Worm (Caenorhabditis elegans) whole organism, L4 larva: ENCODE data around the gene ugt-14.

ENCODE experiments used
- F10B5.3 ChIP-seq: sonication (generic microtip); optimal IDR thresholded peaks from 2 replicates; lab custom pipeline; 2016; ENCODE audit warnings: mild to moderate bottlenecking, missing genetic modification characterization, missing compliant biosample characterization
- F37D6.2 ChIP-seq: sonication (generic microtip); optimal IDR thresholded peaks from 2 replicates; lab custom pipeline; 2016; ENCODE audit warnings: mild to moderate bottlenecking, missing genetic modification characterization, missing compliant biosample characterization
- F49E8.2 ChIP-seq: sonication (generic microtip); optimal IDR thresholded peaks from 2 replicates; lab custom pipeline; 2016; ENCODE audit warnings: missing compliant biosample characterization, mild to moderate bottlenecking, missing genetic modification characterization, borderline replicate concordance
- Y48G9A.11 ChIP-seq: fragments of 200-800 bp; sonication (Bioruptor generic); IDR thresholded peaks from 2 replicates; pipeline ENCODE4 v1.3.6; 2022; ENCODE audit warnings: missing genetic modification reagents, missing genetic modification characterization, missing compliant biosample characterization
- ZK546.5 ChIP-seq, 2 experiments: sonication (generic microtip); optimal IDR thresholded peaks; 2 replicates each; lab custom pipeline; 2017; ENCODE audit warnings: missing biosample characterization in 2 of 2, missing genetic modification characterization in 2 of 2
- aha-1 ChIP-seq: fragments of 150-350 bp; peaks from one replicate; lab custom pipeline; 2014; ENCODE audit warnings: missing biosample characterization, missing genetic modification characterization
- aly-2 ChIP-seq: sonication (generic microtip); optimal IDR thresholded peaks from 2 replicates; lab custom pipeline; 2018; ENCODE audit warnings: missing biosample characterization, missing genetic modification characterization
- arid-1 ChIP-seq: fragments of 200-800 bp; sonication (Bioruptor generic); conservative IDR thresholded peaks from 2 replicates; pipeline ENCODE4 v1.3.6; 2022; ENCODE audit warnings: missing genetic modification reagents, missing genetic modification characterization, missing compliant biosample characterization
- ceh-44 ChIP-seq: fragments of 200-800 bp; sonication (Bioruptor generic); IDR thresholded peaks from 2 replicates; pipeline ENCODE4 v1.3.6; 2022; ENCODE audit warnings: missing genetic modification reagents, missing genetic modification characterization, missing compliant biosample characterization
- ces-1 ChIP-seq: fragments of 150-350 bp; sonication (generic microtip); optimal IDR thresholded peaks from 4 replicates; lab custom pipeline; 2014; ENCODE audit warnings: missing biosample characterization, missing genetic modification reagents, missing genetic modification characterization
- daf-16 ChIP-seq, 3 experiments: sonication (generic microtip); optimal IDR thresholded peaks; 2 replicates each; lab custom pipeline; 2016 to 2017; ENCODE audit warnings: missing genetic modification characterization in 3 of 3, missing genetic modification reagents in 3 of 3, mild to moderate bottlenecking in 2 of 3, missing compliant biosample characterization in 2 of 3, missing biosample characterization in 1 of 3, moderate library complexity in 1 of 3
- daf-8 ChIP-seq: fragments of 200-800 bp; sonication (Bioruptor generic); IDR thresholded peaks from 2 replicates; pipeline ENCODE4 v1.3.6; 2022; ENCODE audit warnings: missing genetic modification characterization, missing compliant biosample characterization
- dmd-6 ChIP-seq: fragments of 200-800 bp; sonication (Bioruptor generic); IDR thresholded peaks from 2 replicates; pipeline ENCODE4 v1.3.6; 2022; ENCODE audit warnings: missing genetic modification reagents, missing genetic modification characterization, missing compliant biosample characterization
- duxl-1 ChIP-seq: sonication (generic microtip); optimal IDR thresholded peaks from 2 replicates; lab custom pipeline; 2016; ENCODE audit warnings: mild to moderate bottlenecking, missing genetic modification characterization, moderate library complexity, missing compliant biosample characterization; ENCODE audit not compliant: poor library complexity
- fos-1 ChIP-seq: fragments of 150-350 bp; optimal IDR thresholded peaks from 2 replicates; lab custom pipeline; 2014; ENCODE audit warnings: missing biosample characterization, missing genetic modification characterization
- gei-8 ChIP-seq: fragments of 200-800 bp; sonication (Bioruptor generic); optimal IDR thresholded peaks from 2 replicates; lab custom pipeline; 2018; ENCODE audit warnings: mild to moderate bottlenecking, missing genetic modification characterization, missing compliant biosample characterization
- hlh-30 ChIP-seq: sonication (generic microtip); optimal IDR thresholded peaks from 2 replicates; lab custom pipeline; 2017; ENCODE audit warnings: antibody characterized with exemption, mild to moderate bottlenecking, missing genetic modification characterization, missing compliant biosample characterization; ENCODE audit not compliant: insufficient read depth
- hmg-1.1 ChIP-seq: fragments of 200-800 bp; sonication (Bioruptor generic); IDR thresholded peaks from 2 replicates; pipeline ENCODE4 v1.3.6; 2022; ENCODE audit warnings: missing genetic modification reagents, missing genetic modification characterization, missing compliant biosample characterization
- lin-13 ChIP-seq: fragments of 150-350 bp; optimal IDR thresholded peaks from 2 replicates; lab custom pipeline; 2014; ENCODE audit warnings: missing biosample characterization, missing genetic modification reagents, missing genetic modification characterization
- lin-38 ChIP-seq: fragments of 200-800 bp; sonication (Bioruptor generic); IDR thresholded peaks from 2 replicates; pipeline ENCODE4 v1.3.6; 2022; ENCODE audit warnings: missing genetic modification reagents, missing genetic modification characterization, missing compliant biosample characterization
- madf-9 ChIP-seq: fragments of 200-800 bp; sonication (Bioruptor generic); conservative IDR thresholded peaks from 2 replicates; pipeline ENCODE4 v1.3.6; 2022; ENCODE audit warnings: missing genetic modification reagents, missing genetic modification characterization, missing compliant biosample characterization
- mdl-1 ChIP-seq, 2 experiments: fragments of 150-350 bp in 1 of 2; sonication (generic microtip) in 1 of 2; optimal IDR thresholded peaks; 2 replicates each; lab custom pipeline; 2014 to 2017; ENCODE audit warnings: missing biosample characterization in 2 of 2, missing genetic modification characterization in 2 of 2
- mep-1 ChIP-seq: fragments of 150-350 bp; sonication (generic microtip); optimal IDR thresholded peaks from 3 replicates; lab custom pipeline; 2014; ENCODE audit warnings: missing biosample characterization, missing genetic modification characterization
- nhr-111 ChIP-seq: fragments of 200-800 bp; sonication (Bioruptor generic); optimal IDR thresholded peaks from 2 replicates; lab custom pipeline; 2018; ENCODE audit warnings: mild to moderate bottlenecking, missing genetic modification characterization, missing compliant biosample characterization
- nhr-25 ChIP-seq: sonication (generic microtip); optimal IDR thresholded peaks from 2 replicates; lab custom pipeline; 2017; ENCODE audit warnings: missing genetic modification characterization, mild to moderate bottlenecking, missing compliant biosample characterization, antibody characterized with exemption, moderate library complexity, borderline replicate concordance; ENCODE audit not compliant: insufficient read depth
- nhr-28 ChIP-seq: fragments of 150-350 bp; optimal IDR thresholded peaks from 2 replicates; lab custom pipeline; 2014; ENCODE audit warnings: missing biosample characterization, missing genetic modification characterization
- nhr-42 ChIP-seq: fragments of 200-800 bp; sonication (Bioruptor generic); IDR thresholded peaks from 2 replicates; pipeline ENCODE4 v1.3.6; 2022; ENCODE audit warnings: missing genetic modification characterization, missing compliant biosample characterization
- nhr-76 ChIP-seq: fragments of 150-350 bp; optimal IDR thresholded peaks from 2 replicates; lab custom pipeline; 2014; ENCODE audit warnings: missing biosample characterization, missing genetic modification characterization
- nhr-77 ChIP-seq: fragments of 150-350 bp; optimal IDR thresholded peaks from 2 replicates; lab custom pipeline; 2014; ENCODE audit warnings: missing biosample characterization, missing genetic modification characterization
- saeg-2 ChIP-seq: fragments of 200-800 bp; sonication (Bioruptor generic); IDR thresholded peaks from 2 replicates; pipeline ENCODE4 v1.3.6; 2022; ENCODE audit warnings: missing genetic modification reagents, missing genetic modification characterization, missing compliant biosample characterization
- set-16 ChIP-seq: fragments of 200-800 bp; sonication (Bioruptor generic); IDR thresholded peaks from 2 replicates; pipeline ENCODE4 v1.3.6; 2022; ENCODE audit warnings: missing genetic modification reagents, missing genetic modification characterization, missing compliant biosample characterization
- snpc-1.2 ChIP-seq: fragments of 200-800 bp; sonication (Bioruptor generic); IDR thresholded peaks from 2 replicates; pipeline ENCODE4 v1.3.6; 2022; ENCODE audit warnings: missing genetic modification reagents, missing genetic modification characterization, missing compliant biosample characterization
- spr-1 ChIP-seq: sonication (generic microtip); optimal IDR thresholded peaks from 2 replicates; lab custom pipeline; 2016; ENCODE audit warnings: mild to moderate bottlenecking, missing genetic modification characterization, missing compliant biosample characterization
- unc-130 ChIP-seq: sonication (generic microtip); optimal IDR thresholded peaks from 2 replicates; lab custom pipeline; 2016; ENCODE audit warnings: missing genetic modification reagents, missing genetic modification characterization, missing compliant biosample characterization
- unc-39 ChIP-seq: sonication (generic microtip); optimal IDR thresholded peaks from 2 replicates; lab custom pipeline; 2017; ENCODE audit warnings: missing biosample characterization, missing genetic modification characterization
- unc-62 ChIP-seq, 3 experiments: fragments of 150-350 bp in 1 of 3; sonication (generic microtip); optimal IDR thresholded peaks in 2 of 3; peaks in 1 of 3; 1 replicate in 1 of 3; 2 replicates in 2 of 3; lab custom pipeline; 2014 to 2017; ENCODE audit warnings: missing biosample characterization in 3 of 3, missing genetic modification characterization in 3 of 3, missing genetic modification reagents in 3 of 3, missing genotype in 1 of 3
- vab-7 ChIP-seq: fragments of 200-800 bp; sonication (Bioruptor generic); IDR thresholded peaks from 2 replicates; pipeline ENCODE4 v1.3.6; 2022; ENCODE audit warnings: missing genetic modification reagents, missing genetic modification characterization, missing compliant biosample characterization
- zag-1 ChIP-seq: fragments of 150-350 bp; optimal IDR thresholded peaks from 2 replicates; lab custom pipeline; 2014; ENCODE audit warnings: missing biosample characterization, missing genetic modification characterization
- zfp-3 ChIP-seq: fragments of 200-800 bp; sonication (Bioruptor generic); conservative IDR thresholded peaks from 2 replicates; pipeline ENCODE4 v1.3.6; 2022; ENCODE audit warnings: missing genetic modification reagents, missing genetic modification characterization, missing compliant biosample characterization

The ugt-14 gene

ce11 chrV:4889477-4889876, 16.6 kb upstream of the ugt-14 start, which contains the start of gene ugt-12 (continued):
- TF ChIP-seq dmd-6 (GFP tag; lab: Robert Waterston, UW) (peak; percentile 60), nhr-76 (tag; lab: Kevin White, UChicago) (no peak), mep-1 (tag; lab: Kevin White, UChicago) (peak; percentile 18), zag-1 (tag; lab: Kevin White, UChicago) (no peak), arid-1 (no peak), lin-13 (no peak)

- no peak for TF ChIP-seq ces-1 (GFP tag; lab: Kevin White, UChicago)
- peak; percentile 18; the same call in 1 of the 2 replicates for TF ChIP-seq vab-7 (GFP tag; lab: Robert Waterston, UW)
- no peak for TF ChIP-seq ceh-44 (GFP tag; lab: Robert Waterston, UW)
- peak; percentile 91 for TF ChIP-seq unc-130 (GFP tag; lab: Kevin White, UChicago)
- TF ChIP-seq Y48G9A.11 (GFP tag; lab: Robert Waterston, UW) = peak; percentile 87
- no peak for TF ChIP-seq unc-39 (tag; lab: Kevin White, UChicago)
- TF ChIP-seq snpc-1.2 = peak; percentile 78
- peak; percentile 32 for TF ChIP-seq lin-13
- peak; percentile 98 for TF ChIP-seq lin-38 (GFP tag; lab: Robert Waterston, UW)
- TF ChIP-seq F49E8.2 (tag; lab: Kevin White, UChicago) = peak; percentile 85
These were observed 16.0 kb upstream of the ugt-14 start, which contains the start of gene T19H12.2 for ce11 chrV:4889976-4890479. T19H12.2 (plus strand) TSS chrV:4890429.

- TF ChIP-seq set-16 (GFP tag; lab: Robert Waterston, UW) (peak; percentile 86), F10B5.3 (tag; lab: Kevin White, UChicago) (no peak)
- TF ChIP-seq, all 104 proteins: peak for 1
These were observed 15.3 kb upstream of the ugt-14 start for ce11 chrV:4890781-4891180.

ce11 chrV:4891305-4891704, 14.7 kb upstream of the ugt-14 start:
- TF ChIP-seq ZK546.5 (tag; optimal IDR thresholded peaks at IDR 0.05; lab: Kevin White, UChicago) = no peak
- no peak for TF ChIP-seq lin-13
- TF ChIP-seq lin-38 (GFP tag; lab: Robert Waterston, UW) = peak; percentile 60
- no peak for TF ChIP-seq hlh-30 (tag; lab: Kevin White, UChicago)
- peak; percentile 26 for TF ChIP-seq unc-130 (GFP tag; lab: Kevin White, UChicago)
- TF ChIP-seq F49E8.2 (tag; lab: Kevin White, UChicago) = peak; percentile 30

ce11 chrV:4894971-4895370, 11.1 kb upstream of the ugt-14 start, which contains the start of gene ugt-11:
ugt-11 (minus strand) TSS chrV:4895071.
- TF ChIP-seq gei-8 = no peak
- peak; percentile 21 for TF ChIP-seq aha-1 (tag; lab: Kevin White, UChicago)

- no peak for TF ChIP-seq nhr-42
- no peak; the same call in 1 of the 2 replicates for TF ChIP-seq dmd-6 (GFP tag; lab: Robert Waterston, UW)
- peak; percentile 99 for TF ChIP-seq nhr-28
- no peak for TF ChIP-seq daf-8
- no peak for TF ChIP-seq hmg-1.1 (GFP tag; lab: Robert Waterston, UW)
- TF ChIP-seq nhr-111 (GFP tag; lab: Kevin White, UChicago) = no peak
- TF ChIP-seq mep-1 (tag; lab: Kevin White, UChicago) = no peak
- TF ChIP-seq mdl-1 (tag; optimal IDR thresholded peaks at IDR 0.05; lab: Kevin White, UChicago) = no peak
- TF ChIP-seq unc-62 (GFP tag; optimal IDR thresholded peaks at IDR 0.05 in 1 of 2; lab: Kevin White, UChicago) = peak in 1 of 2 experiments; percentile 84
- no peak for TF ChIP-seq unc-62 (tag; optimal IDR thresholded peaks at IDR 0.05; lab: Kevin White, UChicago)
- no peak for TF ChIP-seq spr-1 (tag; lab: Kevin White, UChicago)
- TF ChIP-seq zfp-3 (GFP tag; lab: Robert Waterston, UW) = no peak
- TF ChIP-seq madf-9 (GFP tag; lab: Robert Waterston, UW) = no peak
- TF ChIP-seq aly-2 (tag; lab: Kevin White, UChicago) = no peak
- TF ChIP-seq arid-1 = no peak
- TF ChIP-seq saeg-2 (GFP tag; lab: Robert Waterston, UW) = no peak
- no peak for TF ChIP-seq F37D6.2
- TF ChIP-seq daf-16 (GFP tag; optimal IDR thresholded peaks at IDR 0.05; lab: Kevin White, UChicago) = no peak
- TF ChIP-seq daf-16 (tag; optimal IDR thresholded peaks at IDR 0.05; lab: Kevin White, UChicago) = peak; percentile 17
- TF ChIP-seq nhr-25 (tag; lab: Kevin White, UChicago) = no peak
- TF ChIP-seq nhr-77 = peak; percentile 53
- TF ChIP-seq duxl-1 (tag; lab: Kevin White, UChicago) = no peak
- TF ChIP-seq fos-1 = no peak
- no peak for TF ChIP-seq aha-1 (tag; lab: Kevin White, UChicago)
These were observed 10.3 kb upstream of the ugt-14 start, which contains the start of gene ugt-9 for ce11 chrV:4895744-4896143. ugt-9 (plus strand) TSS chrV:4896048.
